Fruit fly (Drosophila melanogaster) whole organism, embryonic: Measurements from ENCODE around the gene CG11768.

Experiments
- Bgb ChIP-seq: fragments of 200-800 bp; sonication (Bioruptor generic); IDR thresholded peaks from 2 replicates; pipeline ENCODE4 v1.3.6; 2022; ENCODE audit warnings: missing biosample characterization, missing genetic modification characterization; ENCODE audit not compliant: partially characterized antibody
- CG15011 ChIP-seq: fragments of 200-800 bp; sonication (Bioruptor generic); optimal IDR thresholded peaks from 3 replicates; lab custom pipeline; 2018; ENCODE audit warnings: missing biosample characterization, mild to moderate bottlenecking, missing genetic modification characterization
- CG15073 ChIP-seq: fragments of 200-800 bp; sonication (Bioruptor generic); optimal IDR thresholded peaks from 2 replicates; lab custom pipeline; 2016; ENCODE audit warnings: missing biosample characterization, missing genetic modification characterization
- CG15479 ChIP-seq: fragments of 200-800 bp; sonication (Bioruptor generic); optimal IDR thresholded peaks from 3 replicates; lab custom pipeline; 2019; ENCODE audit warnings: missing biosample characterization, mild to moderate bottlenecking, missing genetic modification characterization, moderate library complexity
- CG15601 ChIP-seq: fragments of 200-800 bp; sonication (Bioruptor generic); optimal IDR thresholded peaks from 3 replicates; lab custom pipeline; 2019; ENCODE audit warnings: missing biosample characterization, mild to moderate bottlenecking, missing genetic modification characterization, moderate library complexity
- CG1603 ChIP-seq: fragments of 200-800 bp; sonication (Bioruptor generic); optimal IDR thresholded peaks from 2 replicates; lab custom pipeline; 2019; ENCODE audit warnings: missing biosample characterization, mild to moderate bottlenecking, missing genetic modification characterization, moderate library complexity
- CG17612 ChIP-seq: fragments of 200-800 bp; sonication (Bioruptor generic); IDR thresholded peaks from 2 replicates; pipeline ENCODE4 v1.3.6; 2022; ENCODE audit warnings: missing biosample characterization, missing genetic modification characterization
- CG18011 ChIP-seq: fragments of 200-800 bp; sonication (Bioruptor generic); optimal IDR thresholded peaks from 2 replicates; lab custom pipeline; 2017; ENCODE audit warnings: missing biosample characterization, missing genetic modification characterization, mild to moderate bottlenecking, moderate library complexity, missing genotype
- CG18764 ChIP-seq: fragments of 200-800 bp; sonication (Bioruptor generic); optimal IDR thresholded peaks from 3 replicates; lab custom pipeline; 2016; ENCODE audit warnings: missing biosample characterization, missing genetic modification characterization
- CG2199 ChIP-seq: fragments of 200-800 bp; sonication (Bioruptor generic); IDR thresholded peaks from 3 replicates; pipeline ENCODE4 v1.3.6; 2022; ENCODE audit warnings: missing biosample characterization, missing genetic modification characterization
- CG33213 ChIP-seq: fragments of 200-800 bp; sonication (Bioruptor generic); optimal IDR thresholded peaks from 3 replicates; lab custom pipeline; 2016; ENCODE audit warnings: missing biosample characterization, missing genetic modification characterization
- CG34224 ChIP-seq: fragments of 200-800 bp; sonication (Bioruptor generic); IDR thresholded peaks from 3 replicates; pipeline ENCODE4 v1.3.6; 2022; ENCODE audit warnings: missing biosample characterization, missing genetic modification characterization; ENCODE audit not compliant: partially characterized antibody
- CG6689 ChIP-seq: fragments of 200-800 bp; sonication (Bioruptor generic); IDR thresholded peaks from 2 replicates; pipeline ENCODE4 v1.3.6; 2022; ENCODE audit warnings: missing biosample characterization, missing genetic modification characterization
- CG7372 ChIP-seq: fragments of 200-800 bp; sonication (Bioruptor generic); IDR thresholded peaks from 2 replicates; pipeline ENCODE4 v1.3.6; 2022; ENCODE audit warnings: missing biosample characterization, missing genetic modification characterization
- CG8765 ChIP-seq: fragments of 200-800 bp; sonication (Bioruptor generic); IDR thresholded peaks from 2 replicates; pipeline ENCODE4 v1.3.6; 2022; ENCODE audit warnings: missing biosample characterization, missing genetic modification characterization
- CHES-1-like ChIP-seq: fragments of 200-800 bp; sonication (Bioruptor generic); optimal IDR thresholded peaks from 2 replicates; lab custom pipeline; 2016; ENCODE audit warnings: missing biosample characterization, missing genetic modification characterization
- Dp ChIP-seq: fragments of 200-800 bp; sonication (Bioruptor generic); optimal IDR thresholded peaks from 2 replicates; lab custom pipeline; 2018; ENCODE audit warnings: missing biosample characterization, mild to moderate bottlenecking, missing genetic modification characterization, moderate library complexity
- Elba2 ChIP-seq: fragments of 200-800 bp; sonication (Bioruptor generic); optimal IDR thresholded peaks from 3 replicates; lab custom pipeline; 2016; ENCODE audit warnings: missing biosample characterization, missing genetic modification characterization
- Ets65A ChIP-seq: fragments of 200-800 bp; sonication (Bioruptor generic); peaks from one replicate; lab custom pipeline; 2016; ENCODE audit warnings: missing biosample characterization, missing genetic modification characterization
- Hr51 ChIP-seq, 2 experiments: fragments of 200-800 bp; sonication (Bioruptor generic); optimal IDR thresholded peaks; 2 replicates in 1 of 2; 3 replicates in 1 of 2; lab custom pipeline; 2016 to 2018; ENCODE audit warnings: missing biosample characterization in 2 of 2, missing genetic modification characterization in 2 of 2, mild to moderate bottlenecking in 1 of 2, moderate library complexity in 1 of 2
- Hr78 ChIP-seq, 2 experiments: fragments of 200-800 bp in 1 of 2; fragments of >200 bp in 1 of 2; sonication (Bioruptor generic) in 1 of 2; optimal IDR thresholded peaks; 2 replicates each; lab custom pipeline; 2017 to 2019; ENCODE audit warnings: missing biosample characterization in 2 of 2, missing genetic modification characterization in 2 of 2, mild to moderate bottlenecking in 1 of 2, moderate library complexity in 1 of 2
- Lpt ChIP-seq: fragments of >200 bp; optimal IDR thresholded peaks from 2 replicates; lab custom pipeline; 2018; ENCODE audit warnings: missing biosample characterization, missing genetic modification characterization
- MBD-R2 ChIP-seq: fragments of 200-800 bp; sonication (Bioruptor generic); IDR thresholded peaks from 2 replicates; pipeline ENCODE4 v1.3.6; 2022; ENCODE audit warnings: missing biosample characterization, missing genetic modification characterization
- MESR4 ChIP-seq: fragments of 200-800 bp; sonication (Bioruptor generic); optimal IDR thresholded peaks from 2 replicates; lab custom pipeline; 2018; ENCODE audit warnings: missing biosample characterization, mild to moderate bottlenecking, missing genetic modification characterization, moderate library complexity
- Med ChIP-seq: fragments of 200-800 bp; sonication (Bioruptor generic); peaks from one replicate; lab custom pipeline; 2016; ENCODE audit warnings: missing biosample characterization, missing genetic modification characterization, mild to moderate bottlenecking, inconsistent platforms, moderate library complexity
- Pdp1 ChIP-seq, 2 experiments: fragments of 200-800 bp; sonication (Bioruptor generic); optimal IDR thresholded peaks; 3 replicates each; lab custom pipeline; 2016; ENCODE audit warnings: missing biosample characterization in 2 of 2, missing genetic modification characterization in 2 of 2, mild to moderate bottlenecking in 1 of 2, moderate library complexity in 1 of 2
- Spps ChIP-seq: fragments of 200-800 bp; sonication (Bioruptor generic); optimal IDR thresholded peaks from 2 replicates; lab custom pipeline; 2018; ENCODE audit warnings: missing biosample characterization, mild to moderate bottlenecking, missing genetic modification characterization
- Xrp1 ChIP-seq: fragments of 200-800 bp; sonication (Bioruptor generic); IDR thresholded peaks from 2 replicates; pipeline ENCODE4 v1.3.6; 2022; ENCODE audit warnings: missing biosample characterization, missing genetic modification characterization
- abd-A ChIP-seq: fragments of 200-800 bp; sonication (Bioruptor generic); optimal IDR thresholded peaks from 3 replicates; lab custom pipeline; 2019; ENCODE audit warnings: missing biosample characterization, mild to moderate bottlenecking, missing genetic modification characterization, moderate library complexity
- al ChIP-seq: fragments of 200-800 bp; sonication (Bioruptor generic); IDR thresholded peaks from 2 replicates; pipeline ENCODE4 v1.3.6; 2022; ENCODE audit warnings: missing biosample characterization, missing genetic modification characterization
- ato ChIP-seq: fragments of 200-800 bp; sonication (Bioruptor generic); IDR thresholded peaks from 2 replicates; pipeline ENCODE4 v1.3.6; 2022; ENCODE audit warnings: missing biosample characterization, missing genetic modification characterization; ENCODE audit not compliant: partially characterized antibody
- bcd ChIP-seq: fragments of 200-800 bp; sonication (Bioruptor generic); optimal IDR thresholded peaks from 2 replicates; lab custom pipeline; 2017; ENCODE audit warnings: missing biosample characterization, mild to moderate bottlenecking, missing genetic modification characterization
- ci ChIP-seq: fragments of 200-800 bp; sonication (Bioruptor generic); IDR thresholded peaks from 3 replicates; pipeline ENCODE4 v1.3.6; 2022; ENCODE audit warnings: missing biosample characterization, missing genetic modification characterization
- crp ChIP-seq, 2 experiments: fragments of 200-800 bp; sonication (Bioruptor generic); optimal IDR thresholded peaks; 2 replicates in 1 of 2; 3 replicates in 1 of 2; lab custom pipeline; 2017; ENCODE audit warnings: missing biosample characterization in 2 of 2, missing genetic modification characterization in 2 of 2, mild to moderate bottlenecking in 1 of 2, moderate library complexity in 1 of 2
- da ChIP-seq: fragments of 200-800 bp; sonication (Bioruptor generic); optimal IDR thresholded peaks from 2 replicates; lab custom pipeline; 2016; ENCODE audit warnings: missing biosample characterization, missing genetic modification characterization
- esg ChIP-seq: fragments of 200-800 bp; sonication (Bioruptor generic); conservative IDR thresholded peaks from 2 replicates; pipeline ENCODE4 v1.3.6; 2022; ENCODE audit warnings: missing biosample characterization, missing genetic modification characterization
- fd102C ChIP-seq: fragments of 200-800 bp; sonication (Bioruptor generic); optimal IDR thresholded peaks from 2 replicates; lab custom pipeline; 2018; ENCODE audit warnings: missing biosample characterization, mild to moderate bottlenecking, missing genetic modification characterization, moderate library complexity
- ftz-f1 ChIP-seq: fragments of 200-800 bp; sonication (Bioruptor generic); optimal IDR thresholded peaks from 2 replicates; lab custom pipeline; 2016; ENCODE audit warnings: missing biosample characterization, missing genetic modification characterization
- grn ChIP-seq: fragments of 200-800 bp; sonication (Bioruptor generic); optimal IDR thresholded peaks from 3 replicates; lab custom pipeline; 2017; ENCODE audit warnings: missing biosample characterization, missing genetic modification characterization
- jing ChIP-seq: fragments of 200-800 bp; sonication (Bioruptor generic); optimal IDR thresholded peaks from 2 replicates; lab custom pipeline; 2018; ENCODE audit warnings: missing biosample characterization, mild to moderate bottlenecking, missing genetic modification characterization
- pzg ChIP-seq: fragments of 200-800 bp; sonication (Bioruptor generic); optimal IDR thresholded peaks from 3 replicates; lab custom pipeline; 2018; ENCODE audit warnings: missing biosample characterization, mild to moderate bottlenecking, missing genetic modification characterization, moderate library complexity
- row ChIP-seq: fragments of 200-800 bp; sonication (Bioruptor generic); IDR thresholded peaks from 3 replicates; pipeline ENCODE4 v1.3.6; 2022; ENCODE audit warnings: missing biosample characterization, missing genetic modification characterization
- sens ChIP-seq: fragments of 200-800 bp; sonication (Bioruptor generic); peaks from one replicate; lab custom pipeline; 2016; ENCODE audit warnings: missing biosample characterization, missing genetic modification characterization
- sob ChIP-seq: fragments of 200-800 bp; sonication (Bioruptor generic); IDR thresholded peaks from 2 replicates; pipeline ENCODE4 v1.3.6; 2022; ENCODE audit warnings: missing biosample characterization, missing genetic modification characterization
- stwl ChIP-seq: fragments of 200-800 bp; sonication (Bioruptor generic); optimal IDR thresholded peaks from 3 replicates; lab custom pipeline; 2018; ENCODE audit warnings: missing biosample characterization, mild to moderate bottlenecking, missing genetic modification characterization, moderate library complexity
- tna ChIP-seq: fragments of 200-800 bp; sonication (Bioruptor generic); IDR thresholded peaks from 2 replicates; pipeline ENCODE4 v1.3.6; 2022; ENCODE audit warnings: missing biosample characterization, missing genetic modification characterization; ENCODE audit not compliant: partially characterized antibody
- vvl ChIP-seq: fragments of 200-800 bp; sonication (Bioruptor generic); IDR thresholded peaks from 2 replicates; pipeline ENCODE4 v1.3.6; 2022; ENCODE audit warnings: missing biosample characterization, missing genetic modification characterization

Gene CG11768

dm6 chr3R:8731597-8732263, 36.3 kb downstream of the CG11768 start, which contains the start of the genes M1BP and CG8202 (continued):
- TF ChIP-seq tna (GFP tag; lab: Robert Waterston, UW) (no peak), jing (GFP tag; lab: Kevin White, UChicago) (no peak), grn (no peak), CG18011 (GFP tag; lab: Kevin White, UChicago) (peak; percentile 65), crp (GFP tag; optimal IDR thresholded peaks at IDR 0.05; lab: Kevin White, UChicago) (peak in 1 of 2 experiments; percentile 73), esg (peak; percentile 67; the same call in 1 of the 2 replicates), CG7372 (GFP tag; lab: Robert Waterston, UW) (peak; percentile 79; the same call in 1 of the 2 replicates), Xrp1 (peak; percentile 84), Spps (peak; percentile 78), Lpt (no peak), Ets65A (GFP tag; lab: Kevin White, UChicago) (peak; percentile 48), CG2199 (GFP tag; lab: Robert Waterston, UW) (no peak), da (GFP tag; lab: Kevin White, UChicago) (no peak), CG6689 (GFP tag; lab: Robert Waterston, UW) (peak; percentile 84), sob (GFP tag; lab: Robert Waterston, UW) (peak; percentile 57; the same call in 1 of the 2 replicates), ftz-f1 (GFP tag; lab: Kevin White, UChicago) (no peak), CG15073 (GFP tag; lab: Kevin White, UChicago) (no peak), CG33213 (GFP tag; lab: Kevin White, UChicago) (no peak), al (GFP tag; lab: Robert Waterston, UW) (peak; percentile 73), CG15011 (no peak)

dm6 chr3R:8729542-8729941, 38.5 kb downstream of the CG11768 start, which contains the start of gene ranshi:
ranshi (minus strand) TSS chr3R:8729693.
- peak; percentile 77 for TF ChIP-seq MBD-R2
- no peak for TF ChIP-seq Hr78 (GFP tag; optimal IDR thresholded peaks at IDR 0.05; lab: Kevin White, UChicago)
- no peak for TF ChIP-seq Hr51 (GFP tag; optimal IDR thresholded peaks at IDR 0.05; lab: Kevin White, UChicago)
- TF ChIP-seq crp (GFP tag; optimal IDR thresholded peaks at IDR 0.05; lab: Kevin White, UChicago) = peak in 1 of 2 experiments; percentile 79
- TF ChIP-seq CG34224 = 0 out of 3 replicates have a peak, but pooled peaks have one; percentile 16
- no peak for TF ChIP-seq MESR4 (GFP tag; lab: Kevin White, UChicago)
- no peak for TF ChIP-seq CG8765
- no peak for TF ChIP-seq CG18764 (GFP tag; lab: Kevin White, UChicago)
- TF ChIP-seq row = peak; percentile 11; the same call in 1 of the 3 replicates
- TF ChIP-seq CG17612 = no peak
- no peak for TF ChIP-seq fd102C (GFP tag; lab: Kevin White, UChicago)
- peak; percentile 28 for TF ChIP-seq Med (GFP tag; lab: Kevin White, UChicago)
- peak; percentile 15 for TF ChIP-seq pzg (GFP tag; lab: Kevin White, UChicago)

- TF ChIP-seq CHES-1-like (no peak), bcd (GFP tag; lab: Kevin White, UChicago) (no peak), Dp (peak; percentile 63), CG15601 (no peak), Med (GFP tag; lab: Kevin White, UChicago) (peak; percentile 84), Pdp1 (GFP tag; optimal IDR thresholded peaks at IDR 0.05; lab: Kevin White, UChicago) (peak in 1 of 2 experiments; percentile 94), Elba2 (GFP tag; lab: Kevin White, UChicago) (peak; percentile 88), stwl (tag; lab: Kevin White, UChicago) (peak; percentile 54), vvl (GFP tag; lab: Robert Waterston, UW) (peak; percentile 34; the same call in 1 of the 2 replicates), Bgb (0 out of 2 replicates have a peak, but pooled peaks have one; percentile 6), CG15479 (GFP tag; lab: Kevin White, UChicago) (no peak), ato (GFP tag; lab: Robert Waterston, UW) (no peak), abd-A (tag; lab: Kevin White, UChicago) (no peak), ci (GFP tag; lab: Robert Waterston, UW) (0 out of 3 replicates have a peak, but pooled peaks have one; percentile 9), sens (peak; percentile 47), MBD-R2 (peak; percentile 85), CG1603 (tag; lab: Kevin White, UChicago) (no peak), MESR4 (GFP tag; lab: Kevin White, UChicago) (peak; percentile 8)
Measured at dm6 chr3R:8726632-8727031, 41.4 kb downstream of the CG11768 start, which contains the start of gene CG8159. CG8159 (plus strand) TSS chr3R:8726854.
